Fruit fly (Drosophila melanogaster) whole organism, embryonic: ENCODE measurements around the gene tbrd-1.

Experiments
- Adf1 ChIP-seq: fragments of 200-800 bp; sonication (Bioruptor generic); IDR thresholded peaks from 2 replicates; pipeline ENCODE4 v1.3.6; 2022; ENCODE audit warnings: missing biosample characterization, missing genetic modification characterization
- Atf-2 ChIP-seq: fragments of 200-800 bp; sonication (Bioruptor generic); optimal IDR thresholded peaks from 2 replicates; lab custom pipeline; 2016; ENCODE audit warnings: missing biosample characterization, missing genetic modification characterization
- Bgb ChIP-seq: fragments of 200-800 bp; sonication (Bioruptor generic); IDR thresholded peaks from 2 replicates; pipeline ENCODE4 v1.3.6; 2022; ENCODE audit warnings: missing biosample characterization, missing genetic modification characterization; ENCODE audit not compliant: partially characterized antibody
- CG10321 ChIP-seq: fragments of 200-800 bp; sonication (Bioruptor generic); IDR thresholded peaks from 2 replicates; pipeline ENCODE4 v1.3.6; 2022; ENCODE audit warnings: missing biosample characterization, missing genetic modification characterization
- CG10366 ChIP-seq: fragments of 200-800 bp; sonication (Bioruptor generic); IDR thresholded peaks from 2 replicates; pipeline ENCODE4 v1.3.6; 2022; ENCODE audit warnings: missing biosample characterization, missing genetic modification characterization
- CG12236 ChIP-seq: fragments of 200-800 bp; sonication (Bioruptor generic); optimal IDR thresholded peaks from 2 replicates; lab custom pipeline; 2016; ENCODE audit warnings: missing biosample characterization, missing genetic modification characterization
- CG13624 ChIP-seq: fragments of 200-800 bp; sonication (Bioruptor generic); optimal IDR thresholded peaks from 2 replicates; lab custom pipeline; 2016; ENCODE audit warnings: missing biosample characterization, missing genetic modification characterization
- CG14965 ChIP-seq: fragments of 200-800 bp; sonication (Bioruptor generic); optimal IDR thresholded peaks from 2 replicates; lab custom pipeline; 2016; ENCODE audit warnings: missing biosample characterization, missing genetic modification characterization, borderline replicate concordance
- CG15514 ChIP-seq: fragments of 200-800 bp; sonication (Bioruptor generic); optimal IDR thresholded peaks from 3 replicates; lab custom pipeline; 2017; ENCODE audit warnings: missing biosample characterization, missing genetic modification characterization, mild to moderate bottlenecking, moderate library complexity, missing genetic modification reagents
- CG1647 ChIP-seq: fragments of 200-800 bp; sonication (Bioruptor generic); optimal IDR thresholded peaks from 3 replicates; lab custom pipeline; 2016; ENCODE audit warnings: missing biosample characterization, missing genetic modification characterization
- CG18476 ChIP-seq: fragments of 200-800 bp; sonication (Bioruptor generic); optimal IDR thresholded peaks from 2 replicates; lab custom pipeline; 2016; ENCODE audit warnings: missing biosample characterization, mild to moderate bottlenecking, missing genetic modification characterization
- CG30431 ChIP-seq: fragments of 200-800 bp; sonication (Bioruptor generic); optimal IDR thresholded peaks from 2 replicates; lab custom pipeline; 2017; ENCODE audit warnings: missing biosample characterization, missing genetic modification characterization
- CG31441 ChIP-seq: fragments of 200-800 bp; sonication (Bioruptor generic); IDR thresholded peaks from 2 replicates; pipeline ENCODE4 v1.3.6; 2022; ENCODE audit warnings: missing biosample characterization, missing genetic modification characterization
- Dip2 ChIP-seq: fragments of 200-800 bp; sonication (Bioruptor generic); IDR thresholded peaks from 2 replicates; pipeline ENCODE4 v1.3.6; 2022; ENCODE audit warnings: missing biosample characterization, missing genetic modification characterization
- H15 ChIP-seq: fragments of 200-800 bp; sonication (Bioruptor generic); IDR thresholded peaks from 3 replicates; pipeline ENCODE4 v1.3.6; 2022; ENCODE audit warnings: missing biosample characterization, missing genetic modification characterization
- HmgZ ChIP-seq: fragments of 200-800 bp; sonication (Bioruptor generic); optimal IDR thresholded peaks from 2 replicates; lab custom pipeline; 2018; ENCODE audit warnings: missing biosample characterization, mild to moderate bottlenecking, missing genetic modification characterization
- Hmr ChIP-seq: fragments of 200-800 bp; sonication (Bioruptor generic); optimal IDR thresholded peaks from 3 replicates; lab custom pipeline; 2017; ENCODE audit warnings: mild to moderate bottlenecking, missing biosample characterization, missing genetic modification reagents, missing genetic modification characterization
- Hr78 ChIP-seq, 2 experiments: fragments of 200-800 bp in 1 of 2; fragments of >200 bp in 1 of 2; sonication (Bioruptor generic) in 1 of 2; optimal IDR thresholded peaks; 2 replicates each; lab custom pipeline; 2017 to 2019; ENCODE audit warnings: missing biosample characterization in 2 of 2, missing genetic modification characterization in 2 of 2, mild to moderate bottlenecking in 1 of 2, moderate library complexity in 1 of 2
- Jarid2 ChIP-seq: fragments of 200-800 bp; sonication (Bioruptor generic); optimal IDR thresholded peaks from 3 replicates; lab custom pipeline; 2017; ENCODE audit warnings: mild to moderate bottlenecking, missing biosample characterization, missing genetic modification reagents, missing genetic modification characterization
- Mad ChIP-seq: fragments of 200-800 bp; sonication (Bioruptor generic); optimal IDR thresholded peaks from 2 replicates; lab custom pipeline; 2016; ENCODE audit warnings: missing biosample characterization, missing genetic modification characterization
- Med ChIP-seq: fragments of 200-800 bp; sonication (Bioruptor generic); peaks from one replicate; lab custom pipeline; 2016; ENCODE audit warnings: missing biosample characterization, missing genetic modification characterization, mild to moderate bottlenecking, inconsistent platforms, moderate library complexity
- Mrtf ChIP-seq: fragments of 200-800 bp; sonication (Bioruptor generic); IDR thresholded peaks from 3 replicates; pipeline ENCODE4 v1.3.6; 2022; ENCODE audit warnings: missing biosample characterization, missing genetic modification characterization
- Neu2 ChIP-seq: fragments of 200-800 bp; sonication (Bioruptor generic); optimal IDR thresholded peaks from 3 replicates; lab custom pipeline; 2016; ENCODE audit warnings: missing biosample characterization, missing genetic modification characterization, borderline replicate concordance
- Oli ChIP-seq: fragments of 200-800 bp; sonication (Bioruptor generic); optimal IDR thresholded peaks from 2 replicates; lab custom pipeline; 2018; ENCODE audit warnings: missing biosample characterization, mild to moderate bottlenecking, missing genetic modification characterization, moderate library complexity
- Optix ChIP-seq: fragments of 200-800 bp; sonication (Bioruptor generic); IDR thresholded peaks from 3 replicates; pipeline ENCODE4 v1.3.6; 2022; ENCODE audit warnings: missing biosample characterization, missing genetic modification characterization
- Ravus ChIP-seq: fragments of 200-800 bp; sonication (Bioruptor generic); IDR thresholded peaks from 2 replicates; pipeline ENCODE4 v1.3.6; 2022; ENCODE audit warnings: missing biosample characterization, missing genetic modification characterization
- Sry-β ChIP-seq: fragments of 200-800 bp; sonication (Bioruptor generic); optimal IDR thresholded peaks from 2 replicates; lab custom pipeline; 2018; ENCODE audit warnings: missing biosample characterization, mild to moderate bottlenecking, missing genetic modification characterization, moderate library complexity
- Xrp1 ChIP-seq: fragments of 200-800 bp; sonication (Bioruptor generic); IDR thresholded peaks from 2 replicates; pipeline ENCODE4 v1.3.6; 2022; ENCODE audit warnings: missing biosample characterization, missing genetic modification characterization
- cas ChIP-seq: fragments of 200-800 bp; sonication (Bioruptor generic); IDR thresholded peaks from 2 replicates; pipeline ENCODE4 v1.3.6; 2022; ENCODE audit warnings: missing biosample characterization, missing genetic modification characterization
- caup ChIP-seq: fragments of 200-800 bp; sonication (Bioruptor generic); optimal IDR thresholded peaks from 3 replicates; lab custom pipeline; 2017; ENCODE audit warnings: missing biosample characterization, mild to moderate bottlenecking, missing genetic modification characterization, moderate library complexity; ENCODE audit not compliant: severe bottlenecking
- chinmo ChIP-seq: fragments of 200-800 bp; sonication (Bioruptor generic); IDR thresholded peaks from 4 replicates; pipeline ENCODE4 v1.3.6; 2022; ENCODE audit warnings: missing biosample characterization, missing genetic modification characterization; ENCODE audit not compliant: partially characterized antibody
- crc ChIP-seq: fragments of 200-800 bp; sonication (Bioruptor generic); optimal IDR thresholded peaks from 2 replicates; lab custom pipeline; 2016; ENCODE audit warnings: missing biosample characterization, missing genetic modification characterization
- fd3F ChIP-seq: fragments of 200-800 bp; sonication (Bioruptor generic); optimal IDR thresholded peaks from 2 replicates; lab custom pipeline; 2018; ENCODE audit warnings: missing biosample characterization, mild to moderate bottlenecking, missing genetic modification characterization, moderate library complexity
- ftz-f1 ChIP-seq: fragments of 200-800 bp; sonication (Bioruptor generic); optimal IDR thresholded peaks from 2 replicates; lab custom pipeline; 2016; ENCODE audit warnings: missing biosample characterization, missing genetic modification characterization
- gcm2 ChIP-seq: fragments of 200-800 bp; sonication (Bioruptor generic); optimal IDR thresholded peaks from 2 replicates; lab custom pipeline; 2016; ENCODE audit warnings: missing biosample characterization, missing genetic modification characterization
- grau ChIP-seq: fragments of 200-800 bp; optimal IDR thresholded peaks from 3 replicates; lab custom pipeline; 2019; ENCODE audit warnings: missing biosample characterization, mild to moderate bottlenecking, missing genetic modification characterization, moderate library complexity
- grn ChIP-seq: fragments of 200-800 bp; sonication (Bioruptor generic); optimal IDR thresholded peaks from 3 replicates; lab custom pipeline; 2017; ENCODE audit warnings: missing biosample characterization, missing genetic modification characterization
- gsb-n ChIP-seq: fragments of 200-800 bp; sonication (Bioruptor generic); optimal IDR thresholded peaks from 3 replicates; lab custom pipeline; 2018; ENCODE audit warnings: missing biosample characterization, mild to moderate bottlenecking, missing genetic modification characterization
- ham ChIP-seq: fragments of 200-800 bp; sonication (Bioruptor generic); IDR thresholded peaks from 2 replicates; pipeline ENCODE4 v1.3.6; 2022; ENCODE audit warnings: missing biosample characterization, missing genetic modification characterization
- inv ChIP-seq: fragments of 200-800 bp; sonication (Bioruptor generic); IDR thresholded peaks from 2 replicates; pipeline ENCODE4 v1.3.6; 2022; ENCODE audit warnings: missing biosample characterization, missing genetic modification characterization; ENCODE audit not compliant: partially characterized antibody
- mam ChIP-seq: fragments of 200-800 bp; sonication (Bioruptor generic); optimal IDR thresholded peaks from 3 replicates; lab custom pipeline; 2016; ENCODE audit warnings: missing biosample characterization, missing genetic modification characterization
- mirr ChIP-seq: fragments of 200-800 bp; sonication (Bioruptor generic); optimal IDR thresholded peaks from 3 replicates; lab custom pipeline; 2018; ENCODE audit warnings: missing biosample characterization, mild to moderate bottlenecking, missing genetic modification characterization
- nau ChIP-seq: fragments of 200-800 bp; sonication (Bioruptor generic); optimal IDR thresholded peaks from 3 replicates; lab custom pipeline; 2017; ENCODE audit warnings: missing biosample characterization, mild to moderate bottlenecking, missing genetic modification characterization, missing genetic modification reagents
- onecut ChIP-seq: fragments of 200-800 bp; sonication (Bioruptor generic); IDR thresholded peaks from 2 replicates; pipeline ENCODE4 v1.3.6; 2022; ENCODE audit warnings: missing biosample characterization, missing genetic modification characterization
- otp ChIP-seq: fragments of 200-800 bp; sonication (Bioruptor generic); IDR thresholded peaks from 3 replicates; pipeline ENCODE4, ENCODE4 v1.3.6; 2022; ENCODE audit warnings: missing biosample characterization, missing genetic modification characterization
- sens ChIP-seq: fragments of 200-800 bp; sonication (Bioruptor generic); peaks from one replicate; lab custom pipeline; 2016; ENCODE audit warnings: missing biosample characterization, missing genetic modification characterization
- sob ChIP-seq: fragments of 200-800 bp; sonication (Bioruptor generic); IDR thresholded peaks from 2 replicates; pipeline ENCODE4 v1.3.6; 2022; ENCODE audit warnings: missing biosample characterization, missing genetic modification characterization
- tap ChIP-seq: fragments of 200-800 bp; optimal IDR thresholded peaks from 3 replicates; lab custom pipeline; 2019; ENCODE audit warnings: missing biosample characterization, mild to moderate bottlenecking, missing genetic modification characterization, moderate library complexity
- tio ChIP-seq: fragments of 200-800 bp; sonication (Bioruptor generic); optimal IDR thresholded peaks from 2 replicates; lab custom pipeline; 2017; ENCODE audit warnings: missing biosample characterization, missing genetic modification characterization, inconsistent platforms
- z ChIP-seq: fragments of 200-800 bp; sonication (Bioruptor generic); IDR thresholded peaks from 3 replicates; pipeline ENCODE4 v1.3.6; 2022; ENCODE audit warnings: missing biosample characterization, missing genetic modification characterization
- zen2 ChIP-seq: fragments of 200-800 bp; sonication (Bioruptor generic); IDR thresholded peaks from 3 replicates; pipeline ENCODE4 v1.3.6; 2022; ENCODE audit warnings: missing biosample characterization, missing genetic modification characterization; ENCODE audit not compliant: partially characterized antibody

tbrd-1 gene

DNA sequence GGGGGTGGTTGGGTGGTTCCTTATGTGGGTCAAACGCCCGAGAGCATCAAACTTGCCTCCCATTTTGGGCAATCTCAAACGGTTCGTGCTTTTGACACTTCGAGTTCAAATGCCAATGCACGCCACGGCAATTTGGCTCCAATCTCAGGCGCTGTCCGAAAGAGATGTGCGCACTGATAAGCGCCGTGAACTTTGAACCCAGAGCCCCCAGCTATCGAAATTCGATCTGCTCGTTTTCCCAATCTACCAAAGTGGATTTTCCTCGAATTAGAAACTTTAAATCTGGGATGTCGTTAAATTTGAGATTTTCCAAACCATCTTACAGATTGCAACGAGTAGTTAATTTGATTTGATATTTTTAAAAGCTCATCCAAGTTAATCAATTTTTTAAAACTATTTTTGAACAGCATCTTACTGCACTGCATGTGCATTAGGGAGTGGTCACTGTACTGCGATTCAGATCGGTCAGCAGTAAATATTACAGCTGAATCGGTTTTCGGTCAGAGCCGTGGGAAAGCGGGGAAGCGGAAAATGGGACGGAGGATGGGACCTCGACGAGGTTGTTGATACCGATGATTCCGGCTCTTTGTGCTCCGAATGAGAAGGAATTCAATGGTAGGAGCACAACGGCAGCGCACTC is 9.2 kb downstream of the tbrd-1 start:
- TF ChIP-seq Hmr (GFP tag; lab: Kevin White, UChicago) (no peak), Xrp1 (GFP tag; lab: Robert Waterston, UW) (0 out of 2 replicates have a peak, but pooled peaks have one; percentile 14), Mrtf (GFP tag; lab: Robert Waterston, UW) (no peak), sens (peak; percentile 72), inv (GFP tag; lab: Robert Waterston, UW) (no peak), z (GFP tag; lab: Robert Waterston, UW) (no peak), ham (GFP tag; lab: Robert Waterston, UW) (no peak), ftz-f1 (GFP tag; lab: Kevin White, UChicago) (no peak), CG18476 (GFP tag; lab: Kevin White, UChicago) (no peak), Adf1 (GFP tag; lab: Robert Waterston, UW) (no peak), mam (no peak), grau (tag; lab: Kevin White, UChicago) (peak; percentile 54), Atf-2 (GFP tag; lab: Kevin White, UChicago) (no peak), Hr78 (GFP tag; optimal IDR thresholded peaks at IDR 0.05; lab: Kevin White, UChicago) (peak in 1 of 2 experiments; percentile 95), CG10366 (GFP tag; lab: Robert Waterston, UW) (no peak), crc (GFP tag; lab: Kevin White, UChicago) (no peak), cas (GFP tag; lab: Robert Waterston, UW) (no peak), gcm2 (GFP tag; lab: Kevin White, UChicago) (no peak), tio (GFP tag; lab: Kevin White, UChicago) (no peak), CG30431 (GFP tag; lab: Kevin White, UChicago) (peak; percentile 8), CG10321 (GFP tag; lab: Robert Waterston, UW) (no peak), HmgZ (tag; lab: Kevin White, UChicago) (no peak), CG14965 (GFP tag; lab: Kevin White, UChicago) (no peak), CG13624 (GFP tag; lab: Kevin White, UChicago) (no peak), Ravus (GFP tag; lab: Robert Waterston, UW) (no peak), Dip2 (GFP tag; lab: Robert Waterston, UW) (no peak), Optix (no peak), onecut (no peak), CG12236 (no peak), CG31441 (GFP tag; lab: Robert Waterston, UW) (no peak), CG15514 (GFP tag; lab: Kevin White, UChicago) (no peak), Mad (no peak), Bgb (GFP tag; lab: Robert Waterston, UW) (no peak), chinmo (no peak), zen2 (GFP tag; lab: Robert Waterston, UW) (no peak), Oli (tag; lab: Kevin White, UChicago) (no peak), Sry-β (GFP tag; lab: Kevin White, UChicago) (no peak), sob (GFP tag; lab: Robert Waterston, UW) (no peak), caup (GFP tag; lab: Kevin White, UChicago) (no peak), tap (no peak), H15 (GFP tag; lab: Robert Waterston, UW) (no peak), Neu2 (GFP tag; lab: Kevin White, UChicago) (no peak), fd3F (GFP tag; lab: Kevin White, UChicago) (no peak), CG1647 (GFP tag; lab: Kevin White, UChicago) (no peak), Med (GFP tag; lab: Kevin White, UChicago) (peak; percentile 18), grn (GFP tag; lab: Kevin White, UChicago) (peak; percentile 9), nau (GFP tag; lab: Kevin White, UChicago) (no peak), otp (GFP tag; lab: Robert Waterston, UW) (no peak), gsb-n (tag; lab: Kevin White, UChicago) (no peak), Jarid2 (GFP tag; lab: Kevin White, UChicago) (no peak), mirr (no peak)
